Worm (Caenorhabditis elegans): ENCODE results near the gene lin-32.

lin-32 gene

ce11 chrX:2212712-2213111 is 17.2 kb downstream of the lin-32 start:
- no peak for TF ChIP-seq nhr-77 (tag; optimal IDR thresholded peaks at IDR 0.05)
- peak; percentile 94 for TF ChIP-seq blmp-1 (tag; optimal IDR thresholded peaks at IDR 0.05)

- TF ChIP-seq hpl-2 (GFP tag; optimal IDR thresholded peaks at IDR 0.05) (no peak), nhr-90 (tag; optimal IDR thresholded peaks at IDR 0.05; ENCODE audit: poor library complexity) (no peak), dpl-1 (GFP tag; optimal IDR thresholded peaks at IDR 0.05) (no peak), skn-1 (tag; optimal IDR thresholded peaks at IDR 0.05) (no peak), ceh-63 (GFP tag; optimal IDR thresholded peaks at IDR 0.05) (no peak), ceh-82 (tag; optimal IDR thresholded peaks at IDR 0.05) (no peak), snpc-4 (tag; optimal IDR thresholded peaks at IDR 0.05) (no peak), pax-3 (tag; optimal IDR thresholded peaks at IDR 0.05) (no peak), xbp-1 (tag; optimal IDR thresholded peaks at IDR 0.05) (no peak), nhr-237 (tag; optimal IDR thresholded peaks at IDR 0.05) (no peak), nhr-71 (tag; optimal IDR thresholded peaks at IDR 0.05) (no peak), pag-3 (tag; optimal IDR thresholded peaks at IDR 0.05; ENCODE audit: borderline replicate concordance, insufficient read depth) (no peak), nhr-84 (tag; optimal IDR thresholded peaks at IDR 0.05) (no peak), lsy-2 (tag; optimal IDR thresholded peaks at IDR 0.05) (no peak)
Measured at ce11 chrX:2212141-2212540, 17.8 kb downstream of the lin-32 start.

- TF ChIP-seq skn-1 (tag; optimal IDR thresholded peaks at IDR 0.05), result no peak
- TF ChIP-seq unc-98 (GFP tag; IDR thresholded peaks at IDR 0.05), result no peak
- TF ChIP-seq egl-27 (tag; optimal IDR thresholded peaks at IDR 0.05), result no peak
- no peak for TF ChIP-seq tbx-2 (tag; optimal IDR thresholded peaks at IDR 0.05)
- no peak for TF ChIP-seq mdl-1 (tag; optimal IDR thresholded peaks at IDR 0.05)
- TF ChIP-seq zag-1 (tag; optimal IDR thresholded peaks at IDR 0.05), result no peak
- no peak for TF ChIP-seq lin-35 (GFP tag; optimal IDR thresholded peaks at IDR 0.05)
- TF ChIP-seq ama-1 (optimal IDR thresholded peaks at IDR 0.05), result no peak
- TF ChIP-seq irx-1 (tag; optimal IDR thresholded peaks at IDR 0.05), result no peak
- no peak for TF ChIP-seq blmp-1 (tag; optimal IDR thresholded peaks at IDR 0.05)
- no peak for TF ChIP-seq fkh-4 (tag; optimal IDR thresholded peaks at IDR 0.05; ENCODE audit: borderline replicate concordance)
- no peak for TF ChIP-seq sptf-1 (tag; optimal IDR thresholded peaks at IDR 0.05)
- TF ChIP-seq fkh-8 (tag; optimal IDR thresholded peaks at IDR 0.05), result no peak
- no peak for TF ChIP-seq Y116A8C.19 (tag; optimal IDR thresholded peaks at IDR 0.05; ENCODE audit: borderline replicate concordance)
- no peak for TF ChIP-seq ceh-82 (tag; optimal IDR thresholded peaks at IDR 0.05)
- TF ChIP-seq ceh-90 (tag; optimal IDR thresholded peaks at IDR 0.05), result no peak
- TF ChIP-seq jun-1 (tag; optimal IDR thresholded peaks at IDR 0.05), result no peak
Measured at ce11 chrX:2210751-2211150, 19.2 kb downstream of the lin-32 start, which contains the start of gene peb-1. TSS of gene peb-1 (plus strand) at chrX:2211051.

- TF ChIP-seq unc-30 (tag; optimal IDR thresholded peaks at IDR 0.05) (no peak), blmp-1 (tag; optimal IDR thresholded peaks at IDR 0.05) (peak; percentile 24)
Measured at ce11 chrX:2210164-2210563, 19.8 kb downstream of the lin-32 start.

- TF ChIP-seq blmp-1 (tag; optimal IDR thresholded peaks at IDR 0.05) (peak; percentile 92), elt-3 (tag; optimal IDR thresholded peaks at IDR 0.05) (peak in 1 of 6 experiments; percentile 32), lin-14 (GFP tag; optimal IDR thresholded peaks at IDR 0.05) (peak; percentile 11), lin-13 (GFP tag; optimal IDR thresholded peaks at IDR 0.05) (no peak), nhr-47 (tag; optimal IDR thresholded peaks at IDR 0.05) (no peak), lir-3 (tag; optimal IDR thresholded peaks at IDR 0.05; ENCODE audit: poor library complexity) (no peak), hlh-17 (GFP tag; optimal IDR thresholded peaks at IDR 0.05; ENCODE audit: borderline replicate concordance) (no peak)
Measured at ce11 chrX:2208391-2208790, 21.5 kb downstream of the lin-32 start.

Data from whole organism, L1 larva.